Worm (Caenorhabditis elegans) whole organism, L1 larva: ENCODE measurements around the gene col-78.

Source experiments
- C04F5.9 ChIP-seq: sonication (generic microtip); optimal IDR thresholded peaks from 2 replicates; lab custom pipeline; 2016; ENCODE audit warnings: missing genetic modification characterization, missing compliant biosample characterization
- ceh-8 ChIP-seq: fragments of 200-800 bp; sonication (Bioruptor generic); optimal IDR thresholded peaks from 2 replicates; lab custom pipeline; 2018; ENCODE audit warnings: mild to moderate bottlenecking, missing genetic modification characterization, moderate library complexity, missing compliant biosample characterization
- ceh-90 ChIP-seq: sonication (generic microtip); optimal IDR thresholded peaks from 2 replicates; lab custom pipeline; 2016; ENCODE audit warnings: missing genetic modification characterization, missing compliant biosample characterization
- fkh-10 ChIP-seq: sonication (generic microtip); optimal IDR thresholded peaks from 2 replicates; lab custom pipeline; 2017; ENCODE audit warnings: missing biosample characterization, missing genetic modification reagents, missing genetic modification characterization
- lin-15B ChIP-seq: fragments of 150-350 bp; sonication (generic microtip); optimal IDR thresholded peaks from 3 replicates; lab custom pipeline; 2014; ENCODE audit warnings: missing biosample characterization, missing genetic modification characterization
- mep-1 ChIP-seq: fragments of 150-350 bp; optimal IDR thresholded peaks from 2 replicates; lab custom pipeline; 2014; ENCODE audit warnings: missing biosample characterization, missing genetic modification characterization
- snpc-4 ChIP-seq: fragments of 150-350 bp; optimal IDR thresholded peaks from 2 replicates; lab custom pipeline; 2014; ENCODE audit warnings: missing biosample characterization, missing genetic modification characterization
- vab-15 ChIP-seq: sonication (generic microtip); optimal IDR thresholded peaks from 2 replicates; lab custom pipeline; 2017; ENCODE audit warnings: missing genotype, mild to moderate bottlenecking, missing genetic modification characterization, missing compliant biosample characterization
- ztf-11 ChIP-seq, 2 experiments: sonication (generic microtip); optimal IDR thresholded peaks; 2 replicates each; lab custom pipeline; 2016 to 2017; ENCODE audit warnings: missing genetic modification characterization in 2 of 2, missing biosample characterization in 1 of 2, missing compliant biosample characterization in 1 of 2

ce11 chrII:9171466-9172187 lies 19.3 kb downstream of the col-78 start:
- no peak for TF ChIP-seq ceh-8 (GFP tag; lab: Kevin White, UChicago)
- TF ChIP-seq fkh-10, result no peak
- no peak for TF ChIP-seq lin-15B (tag; lab: Kevin White, UChicago)
- no peak for TF ChIP-seq snpc-4 (tag; lab: Kevin White, UChicago)
- TF ChIP-seq ztf-11 (tag; optimal IDR thresholded peaks at IDR 0.05; lab: Kevin White, UChicago), result no peak
- no peak for TF ChIP-seq C04F5.9 (tag; lab: Kevin White, UChicago)
- no peak for TF ChIP-seq ceh-90
- no peak for TF ChIP-seq vab-15
- no peak for TF ChIP-seq mep-1 (tag; lab: Kevin White, UChicago)
